Worm (Caenorhabditis elegans): Measurements from ENCODE around the gene F58A6.9.

The F58A6.9 gene

ce11 chrII:5182451-5182850 is 23.8 kb upstream of the F58A6.9 start (continued):
- TF ChIP-seq tlf-1 (GFP tag; optimal IDR thresholded peaks at IDR 0.05) = peak; percentile 72
- no peak for TF ChIP-seq madf-3 (GFP tag; IDR thresholded peaks at IDR 0.05)
- TF ChIP-seq somi-1 (GFP tag; optimal IDR thresholded peaks at IDR 0.05) = peak; percentile 55
- TF ChIP-seq ztf-22 (GFP tag; optimal IDR thresholded peaks at IDR 0.05) = peak; percentile 74
- TF ChIP-seq pbrm-1 (GFP tag; IDR thresholded peaks at IDR 0.05) = peak; percentile 43; the same call in 1 of the 2 replicates
- 0 out of 2 replicates have a peak, but pooled peaks have one; percentile 11 for TF ChIP-seq egrh-3 (GFP tag; IDR thresholded peaks at IDR 0.05)
- peak; percentile 72 for TF ChIP-seq lin-40 (tag; optimal IDR thresholded peaks at IDR 0.05)
- TF ChIP-seq attf-5 (GFP tag; optimal IDR thresholded peaks at IDR 0.05) = peak; percentile 54
- TF ChIP-seq Y53G8AR.9 (GFP tag; conservative IDR thresholded peaks at IDR 0.05) = peak; percentile 57; the same call in 1 of the 2 replicates
- TF ChIP-seq let-526 (GFP tag; IDR thresholded peaks at IDR 0.05) = peak; percentile 80
- TF ChIP-seq F37B4.10 (GFP tag; IDR thresholded peaks at IDR 0.05) = no peak
- TF ChIP-seq lin-35 (GFP tag; optimal IDR thresholded peaks at IDR 0.05) = peak in 1 of 3 experiments; percentile 60
- TF ChIP-seq atf-7 (tag; optimal IDR thresholded peaks at IDR 0.05) = peak; percentile 84
- TF ChIP-seq chd-7 (tag; optimal IDR thresholded peaks at IDR 0.05) = peak; percentile 64
- TF ChIP-seq snpc-4 (GFP tag; optimal IDR thresholded peaks at IDR 0.05) = no peak
- peak in 3 of 4 experiments; percentile 19 to 56 (median 29) for TF ChIP-seq snpc-4 (tag; optimal IDR thresholded peaks at IDR 0.05)
- TF ChIP-seq zfh-2 (GFP tag; conservative IDR thresholded peaks at IDR 0.05) = peak; percentile 70
- TF ChIP-seq dpff-1 (tag; optimal IDR thresholded peaks at IDR 0.05) = no peak
- TF ChIP-seq C06A6.2 (GFP tag; conservative IDR thresholded peaks at IDR 0.05) = peak; percentile 59; the same call in 1 of the 2 replicates
- TF ChIP-seq nhr-27 (tag; optimal IDR thresholded peaks at IDR 0.05) = no peak
- TF ChIP-seq ztf-3 (GFP tag; optimal IDR thresholded peaks at IDR 0.05) = no peak
- TF ChIP-seq snpc-1.3 (tag; optimal IDR thresholded peaks at IDR 0.05; ENCODE audit: insufficient read depth) = no peak
- no peak for TF ChIP-seq unc-130 (GFP tag; optimal IDR thresholded peaks at IDR 0.05)
- no peak for TF ChIP-seq ceh-91 (GFP tag; IDR thresholded peaks at IDR 0.05)
- TF ChIP-seq rcor-1 (GFP tag; IDR thresholded peaks at IDR 0.05) = peak; percentile 42; the same call in 1 of the 2 replicates
- TF ChIP-seq ZK185.1 (tag; optimal IDR thresholded peaks at IDR 0.05; ENCODE audit: poor library complexity, severe bottlenecking) = peak; percentile 75
- TF ChIP-seq ztf-18 (tag; optimal IDR thresholded peaks at IDR 0.05) = peak; percentile 17
- TF ChIP-seq pha-4 (tag; optimal IDR thresholded peaks at IDR 0.05) = no peak
- TF ChIP-seq K12H6.12 (tag; optimal IDR thresholded peaks at IDR 0.05) = peak; percentile 52
- 0 out of 2 replicates have a peak, but pooled peaks have one; percentile 50 for TF ChIP-seq K11D2.4 (GFP tag; IDR thresholded peaks at IDR 0.05)
- no peak for TF ChIP-seq nhr-179 (tag; optimal IDR thresholded peaks at IDR 0.05)
- TF ChIP-seq lin-26 (GFP tag; IDR thresholded peaks at IDR 0.05) = 0 out of 2 replicates have a peak, but pooled peaks have one; percentile 24
- no peak for TF ChIP-seq F10E7.11 (tag; optimal IDR thresholded peaks at IDR 0.05)
- no peak for TF ChIP-seq cebp-1 (GFP tag; IDR thresholded peaks at IDR 0.05)
- peak; percentile 81 for TF ChIP-seq cebp-1 (tag; optimal IDR thresholded peaks at IDR 0.05)
- TF ChIP-seq let-607 (tag; optimal IDR thresholded peaks at IDR 0.05) = peak; percentile 93 to 94

- TF ChIP-seq nhr-179 (tag; optimal IDR thresholded peaks at IDR 0.05) = no peak
- TF ChIP-seq mes-4 (tag; optimal IDR thresholded peaks at IDR 0.05) = no peak
- TF ChIP-seq lir-1 (GFP tag; conservative IDR thresholded peaks at IDR 0.05) = 0 out of 2 replicates have a peak, but pooled peaks have one; percentile 29
- TF ChIP-seq ceh-40 (GFP tag; IDR thresholded peaks at IDR 0.05) = no peak
- no peak for TF ChIP-seq let-526 (GFP tag; IDR thresholded peaks at IDR 0.05)
- peak; percentile 25; the same call in 1 of the 2 replicates for TF ChIP-seq mcd-1 (GFP tag; IDR thresholded peaks at IDR 0.05)
- peak; percentile 42 for TF ChIP-seq ztf-3 (GFP tag; optimal IDR thresholded peaks at IDR 0.05)
- TF ChIP-seq ztf-26 (tag; optimal IDR thresholded peaks at IDR 0.05) = peak; percentile 27
- no peak for TF ChIP-seq ets-4 (GFP tag; optimal IDR thresholded peaks at IDR 0.05)
- TF ChIP-seq F10E7.11 (tag; optimal IDR thresholded peaks at IDR 0.05) = no peak
- TF ChIP-seq xnd-1 (tag; optimal IDR thresholded peaks at IDR 0.05) = no peak
- TF ChIP-seq sptf-2 (GFP tag; optimal IDR thresholded peaks at IDR 0.05) = no peak
- 0 out of 2 replicates have a peak, but pooled peaks have one; percentile 36 for TF ChIP-seq Y53G8AR.9 (GFP tag; conservative IDR thresholded peaks at IDR 0.05)
- 0 out of 2 replicates have a peak, but pooled peaks have one; percentile 15 for TF ChIP-seq hsf-1 (GFP tag; IDR thresholded peaks at IDR 0.05)
- no peak for TF ChIP-seq F37B4.10 (GFP tag; IDR thresholded peaks at IDR 0.05)
- no peak for TF ChIP-seq ceh-100 (GFP tag; IDR thresholded peaks at IDR 0.05)
- no peak for TF ChIP-seq madf-3 (GFP tag; IDR thresholded peaks at IDR 0.05)
- no peak for TF ChIP-seq egrh-3 (GFP tag; IDR thresholded peaks at IDR 0.05)
- no peak for TF ChIP-seq F55B11.4 (tag; optimal IDR thresholded peaks at IDR 0.05; ENCODE audit: borderline replicate concordance, insufficient read depth)
These were observed 22.8 kb upstream of the F58A6.9 start for ce11 chrII:5181497-5181896.
